Worm (Caenorhabditis elegans) whole organism, early embryonic: ENCODE data around the gene gst-30.
"Not testable (repeated sequence)": the region's sequence is repeated elsewhere in the genome, so short reads cannot be mapped to it uniquely, and the experiment has no call there.

Experiments
- ama-1 ChIP-seq: fragments of 150-350 bp; optimal IDR thresholded peaks from 2 replicates; lab custom pipeline; 2014
- ceh-36 ChIP-seq: sonication (generic microtip); optimal IDR thresholded peaks from 2 replicates; lab custom pipeline; 2016; ENCODE audit warnings: missing genetic modification characterization, inconsistent platforms, missing compliant biosample characterization

DNA sequence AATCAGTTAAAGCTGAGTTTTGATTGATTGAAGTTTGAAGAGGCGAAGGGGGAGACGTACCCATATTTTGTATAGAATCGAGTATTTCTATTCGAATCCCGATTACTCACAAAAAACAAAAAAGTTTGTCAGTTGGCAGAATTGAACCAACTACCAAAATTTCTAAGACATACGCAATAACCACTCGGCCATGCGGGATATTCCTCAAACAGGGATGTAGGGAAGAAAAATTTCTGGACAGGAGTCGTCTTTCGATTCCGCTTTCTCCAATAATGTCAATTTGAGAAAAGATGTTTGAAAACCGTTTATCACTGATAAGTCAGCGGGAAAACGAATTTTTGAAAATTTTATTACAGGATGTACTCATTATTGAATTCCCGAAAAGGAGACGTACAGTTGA, 6.5 kb downstream of the gst-30 start:
- not testable (repeated sequence) for TF ChIP-seq ama-1 (lab: Kevin White, UChicago); ceh-36 (tag; lab: Kevin White, UChicago)
